Fruit fly (Drosophila melanogaster): ENCODE measurements around the gene ttm2.
A peak's percentile ranks its signal among the peaks of the same experiment; 100 is the strongest.

ttm2 gene

dm6 chr3L:246644-247199, 28.2 kb upstream of the ttm2 start (continued):
- TF ChIP-seq CG17568 (GFP tag; optimal IDR thresholded peaks at IDR 0.05) (no peak), ara (GFP tag; IDR thresholded peaks at IDR 0.05) (no peak), Asciz (GFP tag; optimal IDR thresholded peaks at IDR 0.05) (no peak), Jarid2 (GFP tag; optimal IDR thresholded peaks at IDR 0.05) (no peak), lilli (GFP tag; optimal IDR thresholded peaks at IDR 0.05) (peak; percentile 58), CG12769 (tag; optimal IDR thresholded peaks at IDR 0.05) (no peak), CG10274 (GFP tag; optimal IDR thresholded peaks at IDR 0.05) (no peak), gfzf (GFP tag; optimal IDR thresholded peaks at IDR 0.05) (peak; percentile 49), Rx (GFP tag; IDR thresholded peaks at IDR 0.05) (0 out of 2 replicates have a peak, but pooled peaks have one; percentile 3), CG3163 (GFP tag; optimal IDR thresholded peaks at IDR 0.05) (no peak), CG6689 (GFP tag; IDR thresholded peaks at IDR 0.05) (no peak), CG10147 (GFP tag; optimal IDR thresholded peaks at IDR 0.05) (no peak), Awh (GFP tag; IDR thresholded peaks at IDR 0.05) (no peak), unpg (GFP tag; optimal IDR thresholded peaks at IDR 0.05) (no peak), CG6791 (GFP tag; IDR thresholded peaks at IDR 0.05; ENCODE audit: partially characterized antibody) (peak; percentile 83), tx (GFP tag; optimal IDR thresholded peaks at IDR 0.05) (no peak), hb (GFP tag; IDR thresholded peaks at IDR 0.05; ENCODE audit: partially characterized antibody) (peak; percentile 79), shn (GFP tag; optimal IDR thresholded peaks at IDR 0.05) (peak; percentile 11), CG17359 (tag; optimal IDR thresholded peaks at IDR 0.05) (no peak), tna (GFP tag; IDR thresholded peaks at IDR 0.05; ENCODE audit: partially characterized antibody) (peak; percentile 71), CG7786 (GFP tag; optimal IDR thresholded peaks at IDR 0.05) (peak; percentile 21), h (optimal IDR thresholded peaks at IDR 0.05) (no peak), CG13424 (tag; optimal IDR thresholded peaks at IDR 0.05) (peak; percentile 2), Doc3 (GFP tag; IDR thresholded peaks at IDR 0.05; ENCODE audit: partially characterized antibody) (no peak), grn (GFP tag; optimal IDR thresholded peaks at IDR 0.05) (no peak), dpn (GFP tag; optimal IDR thresholded peaks at IDR 0.05) (peak; percentile 46 to 48), B-H1 (GFP tag; IDR thresholded peaks at IDR 0.05) (no peak), CG4730 (GFP tag; IDR thresholded peaks at IDR 0.05) (no peak), E2f2 (GFP tag; IDR thresholded peaks at IDR 0.05) (peak; percentile 94), tgo (GFP tag; IDR thresholded peaks at IDR 0.05) (peak; percentile 34; the same call in 1 of the 3 replicates), CG31365 (tag; optimal IDR thresholded peaks at IDR 0.05) (no peak), CG4707 (GFP tag; optimal IDR thresholded peaks at IDR 0.05) (no peak), CG6813 (GFP tag; optimal IDR thresholded peaks at IDR 0.05) (no peak), CG3995 (GFP tag; optimal IDR thresholded peaks at IDR 0.05) (peak; percentile 20), Ets97D (GFP tag; optimal IDR thresholded peaks at IDR 0.05) (peak; percentile 97), CG33557 (GFP tag; optimal IDR thresholded peaks at IDR 0.05) (no peak), al (GFP tag; IDR thresholded peaks at IDR 0.05) (no peak), CG13296 (GFP tag; optimal IDR thresholded peaks at IDR 0.05) (no peak), yki (optimal IDR thresholded peaks at IDR 0.05) (no peak), CG1233 (GFP tag; optimal IDR thresholded peaks at IDR 0.05) (no peak), CG1529 (GFP tag; optimal IDR thresholded peaks at IDR 0.05) (no peak), CG2129 (GFP tag; IDR thresholded peaks at IDR 0.05; ENCODE audit: partially characterized antibody) (no peak), GATAe (GFP tag; conservative IDR thresholded peaks at IDR 0.05) (no peak), CG13894 (tag; optimal IDR thresholded peaks at IDR 0.05) (no peak), CG9215 (GFP tag; IDR thresholded peaks at IDR 0.05) (no peak), wor (GFP tag; IDR thresholded peaks at IDR 0.05) (no peak), CG10979 (tag; optimal IDR thresholded peaks at IDR 0.05) (peak; percentile 19), CG30431 (GFP tag; optimal IDR thresholded peaks at IDR 0.05) (no peak), CG5180 (GFP tag; optimal IDR thresholded peaks at IDR 0.05) (peak; percentile 85), Chrac-16 (GFP tag; optimal IDR thresholded peaks at IDR 0.05) (peak; percentile 27), kah (GFP tag; optimal IDR thresholded peaks at IDR 0.05) (no peak)
